Fruit fly (Drosophila melanogaster): Measurements from ENCODE around the gene Ccdc56.

Gene Ccdc56

dm6 chr3L:11680298-11680697, 28.5 kb upstream of the Ccdc56 start, which contains the start of gene CG32085 (continued):
- TF ChIP-seq CrebB (tag; optimal IDR thresholded peaks at IDR 0.05): no peak
- TF ChIP-seq danr (GFP tag; IDR thresholded peaks at IDR 0.05): no peak
- TF ChIP-seq tin (GFP tag; optimal IDR thresholded peaks at IDR 0.05): peak; percentile 71
- TF ChIP-seq Hr78 (GFP tag; optimal IDR thresholded peaks at IDR 0.05): no peak
- no peak for TF ChIP-seq corto (GFP tag; optimal IDR thresholded peaks at IDR 0.05)
- TF ChIP-seq grau (tag; optimal IDR thresholded peaks at IDR 0.05): peak; percentile 47
- TF ChIP-seq NK7.1 (GFP tag; optimal IDR thresholded peaks at IDR 0.05): peak; percentile 62
- TF ChIP-seq D19B (GFP tag; optimal IDR thresholded peaks at IDR 0.05): no peak
- peak; percentile 3 for TF ChIP-seq CG6654 (GFP tag; optimal IDR thresholded peaks at IDR 0.05)
- TF ChIP-seq Dip3 (GFP tag; optimal IDR thresholded peaks at IDR 0.05): peak; percentile 41
- 0 out of 3 replicates have a peak, but pooled peaks have one; percentile 47 for TF ChIP-seq mld (GFP tag; IDR thresholded peaks at IDR 0.05; ENCODE audit: partially characterized antibody)
- peak; percentile 69 for TF ChIP-seq CG14441 (GFP tag; IDR thresholded peaks at IDR 0.05)
- no peak for TF ChIP-seq psq (GFP tag; optimal IDR thresholded peaks at IDR 0.05)
- TF ChIP-seq Nf-YC (tag; optimal IDR thresholded peaks at IDR 0.05): peak; percentile 39
- TF ChIP-seq B-H1 (GFP tag; IDR thresholded peaks at IDR 0.05): peak; percentile 49; the same call in 2 of the 3 replicates
- TF ChIP-seq CG4360 (GFP tag; IDR thresholded peaks at IDR 0.05): no peak
- no peak for TF ChIP-seq Bgb (GFP tag; IDR thresholded peaks at IDR 0.05; ENCODE audit: partially characterized antibody)
- TF ChIP-seq lmd (GFP tag; IDR thresholded peaks at IDR 0.05): peak; percentile 72; the same call in 1 of the 2 replicates
- no peak for TF ChIP-seq unc-4 (GFP tag; IDR thresholded peaks at IDR 0.05; ENCODE audit: partially characterized antibody)
- no peak for TF ChIP-seq fru (optimal IDR thresholded peaks at IDR 0.05)
- TF ChIP-seq Dad (GFP tag; optimal IDR thresholded peaks at IDR 0.05): peak; percentile 21
- TF ChIP-seq CG18011 (GFP tag; optimal IDR thresholded peaks at IDR 0.05): peak; percentile 51
- peak; percentile 28 for TF ChIP-seq ERR (GFP tag; optimal IDR thresholded peaks at IDR 0.05)
- TF ChIP-seq gce (GFP tag; IDR thresholded peaks at IDR 0.05): no peak
- TF ChIP-seq Usf (GFP tag; optimal IDR thresholded peaks at IDR 0.05): peak; percentile 10
- TF ChIP-seq CG17361 (GFP tag; IDR thresholded peaks at IDR 0.05): 0 out of 3 replicates have a peak, but pooled peaks have one; percentile 27
- TF ChIP-seq CG31441 (GFP tag; IDR thresholded peaks at IDR 0.05): peak; percentile 24; the same call in 1 of the 2 replicates
- TF ChIP-seq sqz (GFP tag; optimal IDR thresholded peaks at IDR 0.05): no peak
- no peak for TF ChIP-seq Sin3A (optimal IDR thresholded peaks at IDR 0.05)
- TF ChIP-seq gem (tag; optimal IDR thresholded peaks at IDR 0.05): peak; percentile 38
- peak; percentile 92 for TF ChIP-seq Ets65A (GFP tag)
- TF ChIP-seq esg (GFP tag; conservative IDR thresholded peaks at IDR 0.05): no peak
- peak; percentile 26 for TF ChIP-seq pzg (GFP tag; optimal IDR thresholded peaks at IDR 0.05)
- no peak for TF ChIP-seq MESR4 (GFP tag; optimal IDR thresholded peaks at IDR 0.05)
- TF ChIP-seq ara (GFP tag; IDR thresholded peaks at IDR 0.05): 0 out of 2 replicates have a peak, but pooled peaks have one; percentile 30
- no peak for TF ChIP-seq CG14710 (tag; optimal IDR thresholded peaks at IDR 0.05)
- no peak for TF ChIP-seq nom (GFP tag; optimal IDR thresholded peaks at IDR 0.05)
- TF ChIP-seq hth (optimal IDR thresholded peaks at IDR 0.05): no peak
- no peak for TF ChIP-seq CG8281 (tag; optimal IDR thresholded peaks at IDR 0.05)
- peak; percentile 84 for TF ChIP-seq CG9932 (GFP tag; IDR thresholded peaks at IDR 0.05)
- peak; percentile 51 for TF ChIP-seq Jarid2 (GFP tag; optimal IDR thresholded peaks at IDR 0.05)
- TF ChIP-seq CG1832 (GFP tag; optimal IDR thresholded peaks at IDR 0.05): peak; percentile 51
- TF ChIP-seq croc (GFP tag; conservative IDR thresholded peaks at IDR 0.05): peak; percentile 22; the same call in 1 of the 3 replicates
- TF ChIP-seq CG10147 (GFP tag; optimal IDR thresholded peaks at IDR 0.05): peak; percentile 30
- TF ChIP-seq luna (GFP tag; optimal IDR thresholded peaks at IDR 0.05): no peak
- no peak for TF ChIP-seq ato (GFP tag; IDR thresholded peaks at IDR 0.05; ENCODE audit: partially characterized antibody)
- TF ChIP-seq CG11247 (GFP tag; IDR thresholded peaks at IDR 0.05): peak; percentile 77
- no peak for TF ChIP-seq CG14050 (GFP tag; IDR thresholded peaks at IDR 0.05)
- TF ChIP-seq caup (GFP tag; optimal IDR thresholded peaks at IDR 0.05; ENCODE audit: severe bottlenecking): peak; percentile 71
- TF ChIP-seq CG5245 (GFP tag; optimal IDR thresholded peaks at IDR 0.05): peak; percentile 69
- no peak for TF ChIP-seq CG2202 (tag; optimal IDR thresholded peaks at IDR 0.05)

Data from whole organism, embryonic.